Worm (Caenorhabditis elegans) whole organism, L1 larva: ENCODE measurements around the gene str-103.

Experiments
- C34B4.2 ChIP-seq: sonication (generic microtip); optimal IDR thresholded peaks from 2 replicates; lab custom pipeline; 2017; ENCODE audit warnings: mild to moderate bottlenecking, missing genetic modification characterization, missing compliant biosample characterization
- F16B12.6 ChIP-seq: fragments of 150-350 bp; optimal IDR thresholded peaks from 2 replicates; lab custom pipeline; 2014; ENCODE audit warnings: missing biosample characterization, missing genetic modification characterization
- ceh-8 ChIP-seq: fragments of 200-800 bp; sonication (Bioruptor generic); optimal IDR thresholded peaks from 2 replicates; lab custom pipeline; 2018; ENCODE audit warnings: mild to moderate bottlenecking, missing genetic modification characterization, moderate library complexity, missing compliant biosample characterization
- ceh-90 ChIP-seq: sonication (generic microtip); optimal IDR thresholded peaks from 2 replicates; lab custom pipeline; 2016; ENCODE audit warnings: missing genetic modification characterization, missing compliant biosample characterization
- ces-1 ChIP-seq: fragments of 150-350 bp; optimal IDR thresholded peaks from 2 replicates; lab custom pipeline; 2014; ENCODE audit warnings: missing biosample characterization, missing genetic modification reagents, missing genetic modification characterization
- efl-1 ChIP-seq, 4 experiments: fragments of 150-350 bp; optimal IDR thresholded peaks in 3 of 4; peaks in 1 of 4; 1 replicate in 1 of 4; 2 replicates in 3 of 4; lab custom pipeline; 2014; ENCODE audit warnings: missing biosample characterization in 2 of 4, missing genetic modification characterization in 2 of 4, missing genetic modification reagents in 2 of 4
- efl-3 ChIP-seq: fragments of 200-800 bp; sonication (Bioruptor generic); optimal IDR thresholded peaks from 2 replicates; lab custom pipeline; 2018; ENCODE audit warnings: mild to moderate bottlenecking, missing genetic modification characterization, missing compliant biosample characterization
- egl-13 ChIP-seq: sonication (generic microtip); optimal IDR thresholded peaks from 2 replicates; lab custom pipeline; 2016; ENCODE audit warnings: missing genotype, missing genetic modification reagents, missing genetic modification characterization, missing compliant biosample characterization
- egl-27 ChIP-seq, 2 experiments: fragments of 150-350 bp in 1 of 2; sonication (generic microtip); optimal IDR thresholded peaks; 3 replicates each; lab custom pipeline; 2017 to 2018; ENCODE audit warnings: missing biosample characterization in 2 of 2, missing genetic modification characterization in 2 of 2, missing genetic modification reagents in 2 of 2
- elt-2 ChIP-seq: sonication (generic microtip); optimal IDR thresholded peaks from 2 replicates; lab custom pipeline; 2016; ENCODE audit warnings: missing genetic modification characterization, mild to moderate bottlenecking, inconsistent platforms, missing compliant biosample characterization, missing genetic modification reagents
- fkh-10 ChIP-seq: sonication (generic microtip); optimal IDR thresholded peaks from 2 replicates; lab custom pipeline; 2017; ENCODE audit warnings: missing biosample characterization, missing genetic modification reagents, missing genetic modification characterization
- hlh-17 ChIP-seq: fragments of 200-800 bp; sonication (Bioruptor generic); optimal IDR thresholded peaks from 2 replicates; lab custom pipeline; 2018; ENCODE audit warnings: missing genetic modification characterization, mild to moderate bottlenecking, missing compliant biosample characterization, moderate library complexity, borderline replicate concordance
- irx-1 ChIP-seq: sonication (generic microtip); optimal IDR thresholded peaks from 2 replicates; lab custom pipeline; 2016; ENCODE audit warnings: missing genetic modification characterization, missing compliant biosample characterization
- jun-1 ChIP-seq: fragments of 150-350 bp; optimal IDR thresholded peaks from 2 replicates; lab custom pipeline; 2014; ENCODE audit warnings: missing biosample characterization, missing genetic modification reagents, missing genetic modification characterization
- lin-14 ChIP-seq: fragments of 200-800 bp; sonication (Bioruptor generic); optimal IDR thresholded peaks from 2 replicates; lab custom pipeline; 2018; ENCODE audit warnings: mild to moderate bottlenecking, missing genetic modification characterization, moderate library complexity, missing compliant biosample characterization
- lsy-2 ChIP-seq, 2 experiments: fragments of 150-350 bp; optimal IDR thresholded peaks; 2 replicates each; lab custom pipeline; 2014; ENCODE audit warnings: missing biosample characterization in 2 of 2, missing genetic modification characterization in 2 of 2
- mab-9 ChIP-seq: fragments of 200-800 bp; sonication (Bioruptor generic); IDR thresholded peaks from 2 replicates; pipeline ENCODE4 v1.3.6; 2022; ENCODE audit warnings: missing genetic modification reagents, missing genetic modification characterization, missing compliant biosample characterization
- mef-2 ChIP-seq: fragments of 150-350 bp; optimal IDR thresholded peaks from 2 replicates; lab custom pipeline; 2014; ENCODE audit warnings: missing biosample characterization, missing genetic modification characterization
- mep-1 ChIP-seq: fragments of 150-350 bp; optimal IDR thresholded peaks from 2 replicates; lab custom pipeline; 2014; ENCODE audit warnings: missing biosample characterization, missing genetic modification characterization
- nhr-47 ChIP-seq: sonication (generic microtip); optimal IDR thresholded peaks from 2 replicates; lab custom pipeline; 2016; ENCODE audit warnings: mild to moderate bottlenecking, missing genetic modification characterization, moderate library complexity, missing compliant biosample characterization
- nhr-76 ChIP-seq: sonication (generic microtip); optimal IDR thresholded peaks from 2 replicates; lab custom pipeline; 2017; ENCODE audit warnings: missing biosample characterization, missing genetic modification characterization
- nhr-84 ChIP-seq: sonication (generic microtip); optimal IDR thresholded peaks from 2 replicates; lab custom pipeline; 2017; ENCODE audit warnings: missing biosample characterization, missing genetic modification characterization
- nhr-85 ChIP-seq: sonication (generic microtip); peaks from one replicate; lab custom pipeline; 2016; ENCODE audit warnings: missing genetic modification characterization, inconsistent platforms, missing compliant biosample characterization
- pax-3 ChIP-seq: fragments of 200-800 bp; sonication (Bioruptor generic); optimal IDR thresholded peaks from 2 replicates; lab custom pipeline; 2018; ENCODE audit warnings: mild to moderate bottlenecking, missing genetic modification characterization, moderate library complexity, missing compliant biosample characterization
- snu-23 ChIP-seq: sonication (generic microtip); optimal IDR thresholded peaks from 2 replicates; lab custom pipeline; 2016; ENCODE audit warnings: missing genetic modification characterization, missing compliant biosample characterization
- sptf-1 ChIP-seq: fragments of 150-350 bp; optimal IDR thresholded peaks from 2 replicates; lab custom pipeline; 2014; ENCODE audit warnings: missing biosample characterization, missing genetic modification characterization
- unc-130 ChIP-seq: fragments of 150-350 bp; optimal IDR thresholded peaks from 2 replicates; lab custom pipeline; 2017; ENCODE audit warnings: missing biosample characterization, missing genetic modification characterization, inconsistent platforms
- unc-86 ChIP-seq: sonication (generic microtip); optimal IDR thresholded peaks from 2 replicates; lab custom pipeline; 2016; ENCODE audit warnings: missing genetic modification characterization, missing compliant biosample characterization
- vab-15 ChIP-seq: sonication (generic microtip); optimal IDR thresholded peaks from 2 replicates; lab custom pipeline; 2017; ENCODE audit warnings: missing genotype, mild to moderate bottlenecking, missing genetic modification characterization, missing compliant biosample characterization
- zip-4 ChIP-seq: fragments of 200-800 bp; sonication (Bioruptor generic); optimal IDR thresholded peaks from 2 replicates; lab custom pipeline; 2018; ENCODE audit warnings: mild to moderate bottlenecking, missing genetic modification characterization, moderate library complexity, missing compliant biosample characterization

str-103 gene

ce11 chrV:16129116-16129515 lies 10.6 kb upstream of the str-103 start:
- TF ChIP-seq lin-14 = no peak
- peak; percentile 20 for TF ChIP-seq elt-2
- TF ChIP-seq, all 84 proteins: peak for 1

ce11 chrV:16127401-16127800 lies 8.9 kb upstream of the str-103 start, which contains the start of gene fbxa-143:
Gene fbxa-143, minus strand, starts transcription at chrV:16127501.
- no peak for TF ChIP-seq irx-1
- TF ChIP-seq efl-1 (optimal IDR thresholded peaks at IDR 0.05; lab: Kevin White, UChicago) = no peak
- TF ChIP-seq efl-1 (GFP tag; optimal IDR thresholded peaks at IDR 0.05 in 1 of 2; lab: Kevin White, UChicago) = peak in 1 of 2 experiments; percentile 6

- TF ChIP-seq egl-27 (tag; optimal IDR thresholded peaks at IDR 0.05; lab: Kevin White, UChicago) = no peak
- TF ChIP-seq sptf-1 = no peak
- no peak for TF ChIP-seq unc-86 (tag; lab: Kevin White, UChicago)
- TF ChIP-seq efl-3 (GFP tag; lab: Kevin White, UChicago) = no peak
- no peak for TF ChIP-seq nhr-84
Observed at ce11 chrV:16124739-16125138, 6.2 kb upstream of the str-103 start, which contains the start of gene nhr-111. Gene nhr-111, minus strand, starts transcription at chrV:16124839.

- TF ChIP-seq nhr-76 (tag; lab: Kevin White, UChicago) (no peak), snu-23 (GFP tag; lab: Kevin White, UChicago) (no peak), efl-1 (optimal IDR thresholded peaks at IDR 0.05; lab: Kevin White, UChicago) (no peak), efl-1 (GFP tag; optimal IDR thresholded peaks at IDR 0.05 in 1 of 2; lab: Kevin White, UChicago) (peak in 1 of 2 experiments; percentile 22), pax-3 (tag; lab: Kevin White, UChicago) (no peak)
Observed at ce11 chrV:16121451-16121850, 3.0 kb upstream of the str-103 start.

- no peak for TF ChIP-seq unc-130 (tag; lab: Kevin White, UChicago)
- peak; percentile 50 for TF ChIP-seq elt-2
- peak; percentile 60 for TF ChIP-seq nhr-85 (tag; lab: Kevin White, UChicago)
Observed at ce11 chrV:16120922-16121321, 2.4 kb upstream of the str-103 start, which contains the start of gene skr-3. Gene skr-3, plus strand, starts transcription at chrV:16121084.

ce11 chrV:16120499-16120898 lies 2.0 kb upstream of the str-103 start:
- TF ChIP-seq egl-13 (tag; lab: Kevin White, UChicago) (no peak), fkh-10 (no peak), zip-4 (GFP tag; lab: Kevin White, UChicago) (peak; percentile 82)

- TF ChIP-seq mep-1 (tag; lab: Kevin White, UChicago) = no peak
- TF ChIP-seq, all 84 proteins: peak for 0
Observed at ce11 chrV:16115381-16115780, 3.1 kb downstream of the str-103 start, which contains the start of gene str-25. Gene str-25, plus strand, starts transcription at chrV:16115681.

- TF ChIP-seq mep-1 (tag; lab: Kevin White, UChicago) = no peak
- TF ChIP-seq F16B12.6 (tag; lab: Kevin White, UChicago) = no peak
- TF ChIP-seq lsy-2 (tag; optimal IDR thresholded peaks at IDR 0.05; lab: Kevin White, UChicago) = no peak
- no peak for TF ChIP-seq egl-13 (tag; lab: Kevin White, UChicago)
- no peak for TF ChIP-seq elt-2
- TF ChIP-seq ceh-90 (tag; lab: Kevin White, UChicago) = no peak
- no peak for TF ChIP-seq mab-9 (GFP tag; lab: Robert Waterston, UW)
Observed at ce11 chrV:16114237-16114636, 4.3 kb downstream of the str-103 start, which contains the start of gene srxa-16. Gene srxa-16, minus strand, starts transcription at chrV:16114337.

- TF ChIP-seq hlh-17 (GFP tag; lab: Kevin White, UChicago) = no peak
- TF ChIP-seq vab-15 = no peak
- TF ChIP-seq mef-2 = no peak
- no peak for TF ChIP-seq ces-1 (GFP tag; lab: Kevin White, UChicago)
- TF ChIP-seq ceh-8 (GFP tag; lab: Kevin White, UChicago) = no peak
- no peak for TF ChIP-seq egl-13 (tag; lab: Kevin White, UChicago)
- TF ChIP-seq C34B4.2 (tag; lab: Kevin White, UChicago) = no peak
- no peak for TF ChIP-seq irx-1
- no peak for TF ChIP-seq mab-9 (GFP tag; lab: Robert Waterston, UW)
- TF ChIP-seq nhr-47 (tag; lab: Kevin White, UChicago) = no peak
- TF ChIP-seq jun-1 (tag; lab: Kevin White, UChicago) = no peak
Observed at ce11 chrV:16103594-16103993, 14.9 kb downstream of the str-103 start, which contains the start of gene argk-1. Gene argk-1, plus strand, starts transcription at chrV:16103894.
